Worm (Caenorhabditis elegans) whole organism, L1 larva: ENCODE measurements around the gene mrpl-1.

ENCODE experiments used
- C16A3.4 ChIP-seq: fragments of 150-350 bp; optimal IDR thresholded peaks from 2 replicates; lab custom pipeline; 2014; ENCODE audit warnings: missing biosample characterization, missing genetic modification characterization
- alr-1 ChIP-seq: fragments of 200-800 bp; sonication (Bioruptor generic); optimal IDR thresholded peaks from 2 replicates; lab custom pipeline; 2018; ENCODE audit warnings: borderline replicate concordance, mild to moderate bottlenecking, missing genetic modification characterization, missing compliant biosample characterization
- aly-2 ChIP-seq: fragments of 150-350 bp; optimal IDR thresholded peaks from 2 replicates; lab custom pipeline; 2014; ENCODE audit warnings: missing biosample characterization, missing genetic modification characterization
- ama-1 ChIP-seq: fragments of 150-350 bp; optimal IDR thresholded peaks from 2 replicates; lab custom pipeline; 2014
- blmp-1 ChIP-seq: fragments of 150-350 bp; optimal IDR thresholded peaks from 2 replicates; lab custom pipeline; 2014; ENCODE audit warnings: missing biosample characterization, missing genetic modification characterization
- dpl-1 ChIP-seq, 3 experiments: fragments of 150-350 bp in 2 of 3; sonication (generic microtip) in 1 of 3; optimal IDR thresholded peaks; 2 replicates each; lab custom pipeline; 2014 to 2017; ENCODE audit warnings: missing biosample characterization in 3 of 3, missing genetic modification characterization in 3 of 3, missing genetic modification reagents in 3 of 3
- dsc-1 ChIP-seq: sonication (generic microtip); optimal IDR thresholded peaks from 2 replicates; lab custom pipeline; 2016; ENCODE audit warnings: mild to moderate bottlenecking, missing genetic modification characterization, missing compliant biosample characterization
- efl-1 ChIP-seq, 4 experiments: fragments of 150-350 bp; optimal IDR thresholded peaks in 3 of 4; peaks in 1 of 4; 1 replicate in 1 of 4; 2 replicates in 3 of 4; lab custom pipeline; 2014; ENCODE audit warnings: missing biosample characterization in 2 of 4, missing genetic modification characterization in 2 of 4, missing genetic modification reagents in 2 of 4
- egl-27 ChIP-seq, 2 experiments: fragments of 150-350 bp in 1 of 2; sonication (generic microtip); optimal IDR thresholded peaks; 3 replicates each; lab custom pipeline; 2017 to 2018; ENCODE audit warnings: missing biosample characterization in 2 of 2, missing genetic modification characterization in 2 of 2, missing genetic modification reagents in 2 of 2
- elt-2 ChIP-seq: sonication (generic microtip); optimal IDR thresholded peaks from 2 replicates; lab custom pipeline; 2016; ENCODE audit warnings: missing genetic modification characterization, mild to moderate bottlenecking, inconsistent platforms, missing compliant biosample characterization, missing genetic modification reagents
- elt-3 ChIP-seq, 6 experiments: fragments of 150-350 bp in 1 of 6; sonication (generic microtip); optimal IDR thresholded peaks; 2 replicates each; lab custom pipeline; 2017 to 2018; ENCODE audit warnings: missing biosample characterization in 6 of 6, missing genetic modification characterization in 6 of 6, inconsistent platforms in 1 of 6
- ets-5 ChIP-seq: fragments of 200-800 bp; sonication (Bioruptor generic); IDR thresholded peaks from 2 replicates; pipeline ENCODE4 v1.3.6; 2022; ENCODE audit warnings: missing genetic modification characterization, missing compliant biosample characterization
- fkh-4 ChIP-seq: sonication (generic microtip); optimal IDR thresholded peaks from 2 replicates; lab custom pipeline; 2016; ENCODE audit warnings: missing compliant biosample characterization, missing genetic modification characterization, borderline replicate concordance
- fkh-8 ChIP-seq: sonication (generic microtip); optimal IDR thresholded peaks from 2 replicates; lab custom pipeline; 2016; ENCODE audit warnings: mild to moderate bottlenecking, missing genetic modification characterization, missing compliant biosample characterization
- fos-1 ChIP-seq: fragments of 150-350 bp; optimal IDR thresholded peaks from 2 replicates; lab custom pipeline; 2014; ENCODE audit warnings: missing biosample characterization, missing genetic modification characterization
- grh-1 ChIP-seq: fragments of 200-800 bp; sonication (Bioruptor generic); IDR thresholded peaks from 2 replicates; pipeline ENCODE4 v1.3.6; 2022; ENCODE audit warnings: missing genetic modification reagents, missing genetic modification characterization, missing compliant biosample characterization
- irx-1 ChIP-seq: sonication (generic microtip); optimal IDR thresholded peaks from 2 replicates; lab custom pipeline; 2016; ENCODE audit warnings: missing genetic modification characterization, missing compliant biosample characterization
- isw-1 ChIP-seq: fragments of 200-800 bp; sonication (Bioruptor generic); IDR thresholded peaks from 2 replicates; pipeline ENCODE4 v1.3.6; 2022; ENCODE audit warnings: missing genetic modification characterization, missing compliant biosample characterization
- jun-1 ChIP-seq: fragments of 150-350 bp; optimal IDR thresholded peaks from 2 replicates; lab custom pipeline; 2014; ENCODE audit warnings: missing biosample characterization, missing genetic modification reagents, missing genetic modification characterization
- lin-13 ChIP-seq: fragments of 150-350 bp; optimal IDR thresholded peaks from 2 replicates; lab custom pipeline; 2014; ENCODE audit warnings: missing biosample characterization, missing genetic modification reagents, missing genetic modification characterization
- lin-35 ChIP-seq, 2 experiments: fragments of 150-350 bp; optimal IDR thresholded peaks; 2 replicates each; lab custom pipeline; 2014; ENCODE audit warnings: missing biosample characterization in 2 of 2, missing genetic modification characterization in 2 of 2, missing genetic modification reagents in 2 of 2
- lir-3 ChIP-seq: sonication (generic microtip); optimal IDR thresholded peaks from 2 replicates; lab custom pipeline; 2016; ENCODE audit warnings: mild to moderate bottlenecking, missing genetic modification characterization, moderate library complexity, missing compliant biosample characterization; ENCODE audit not compliant: poor library complexity
- mep-1 ChIP-seq: fragments of 150-350 bp; optimal IDR thresholded peaks from 2 replicates; lab custom pipeline; 2014; ENCODE audit warnings: missing biosample characterization, missing genetic modification characterization
- nhr-12 ChIP-seq: sonication (generic microtip); optimal IDR thresholded peaks from 2 replicates; lab custom pipeline; 2017; ENCODE audit warnings: missing biosample characterization, missing genetic modification characterization
- nhr-19 ChIP-seq: fragments of 200-800 bp; sonication (Bioruptor generic); conservative IDR thresholded peaks from 2 replicates; pipeline ENCODE4 v1.3.6; 2022; ENCODE audit warnings: missing genetic modification characterization, missing compliant biosample characterization
- nhr-20 ChIP-seq: sonication (generic microtip); optimal IDR thresholded peaks from 2 replicates; lab custom pipeline; 2016; ENCODE audit warnings: mild to moderate bottlenecking, missing genetic modification characterization, missing compliant biosample characterization
- nhr-71 ChIP-seq: sonication (generic microtip); optimal IDR thresholded peaks from 2 replicates; lab custom pipeline; 2016; ENCODE audit warnings: mild to moderate bottlenecking, missing genetic modification characterization, moderate library complexity, missing compliant biosample characterization
- nhr-76 ChIP-seq: sonication (generic microtip); optimal IDR thresholded peaks from 2 replicates; lab custom pipeline; 2017; ENCODE audit warnings: missing biosample characterization, missing genetic modification characterization
- nhr-85 ChIP-seq: sonication (generic microtip); peaks from one replicate; lab custom pipeline; 2016; ENCODE audit warnings: missing genetic modification characterization, inconsistent platforms, missing compliant biosample characterization
- pax-3 ChIP-seq: fragments of 200-800 bp; sonication (Bioruptor generic); optimal IDR thresholded peaks from 2 replicates; lab custom pipeline; 2018; ENCODE audit warnings: mild to moderate bottlenecking, missing genetic modification characterization, moderate library complexity, missing compliant biosample characterization
- pqm-1 ChIP-seq: sonication (generic microtip); optimal IDR thresholded peaks from 3 replicates; lab custom pipeline; 2017; ENCODE audit warnings: missing biosample characterization, missing genetic modification characterization
- skn-1 ChIP-seq: fragments of 150-350 bp; optimal IDR thresholded peaks from 2 replicates; lab custom pipeline; 2014; ENCODE audit warnings: missing biosample characterization, missing genetic modification characterization
- snpc-4 ChIP-seq: fragments of 150-350 bp; optimal IDR thresholded peaks from 2 replicates; lab custom pipeline; 2014; ENCODE audit warnings: missing biosample characterization, missing genetic modification characterization
- snu-23 ChIP-seq: sonication (generic microtip); optimal IDR thresholded peaks from 2 replicates; lab custom pipeline; 2016; ENCODE audit warnings: missing genetic modification characterization, missing compliant biosample characterization
- sox-4 ChIP-seq: sonication (generic microtip); optimal IDR thresholded peaks from 2 replicates; lab custom pipeline; 2016; ENCODE audit warnings: missing genetic modification characterization, missing compliant biosample characterization
- tlp-1 ChIP-seq: fragments of 150-350 bp; optimal IDR thresholded peaks from 2 replicates; lab custom pipeline; 2014; ENCODE audit warnings: missing biosample characterization, missing genetic modification characterization
- unc-86 ChIP-seq: sonication (generic microtip); optimal IDR thresholded peaks from 2 replicates; lab custom pipeline; 2016; ENCODE audit warnings: missing genetic modification characterization, missing compliant biosample characterization
- vab-15 ChIP-seq: sonication (generic microtip); optimal IDR thresholded peaks from 2 replicates; lab custom pipeline; 2017; ENCODE audit warnings: missing genotype, mild to moderate bottlenecking, missing genetic modification characterization, missing compliant biosample characterization

mrpl-1 gene

DNA sequence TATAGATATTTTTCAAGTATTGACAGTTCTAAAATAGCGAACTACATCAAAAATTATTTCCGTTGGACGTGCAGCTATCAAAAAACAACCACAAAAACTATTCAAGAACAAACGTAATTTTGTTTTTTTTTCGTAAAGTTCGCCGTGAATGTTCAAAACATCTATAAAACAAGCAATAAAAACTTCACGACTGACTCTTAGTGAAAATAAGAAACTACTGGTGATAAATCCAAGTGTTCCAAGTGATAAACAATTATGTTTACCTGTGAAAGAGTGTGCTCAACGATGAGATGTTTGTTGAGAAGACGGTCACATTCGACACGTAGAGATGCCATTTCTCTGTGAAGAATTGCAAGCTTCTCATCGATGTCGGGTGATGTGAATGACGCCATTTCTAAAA is 13.3 kb upstream of the mrpl-1 start, which contains the start of gene C50F7.6:
TSS of gene C50F7.6 (minus strand) at position 394 of the 400 bp plus-strand sequence.
- TF ChIP-seq unc-86 (tag; lab: Kevin White, UChicago) (no peak), mep-1 (tag; lab: Kevin White, UChicago) (no peak), fkh-4 (tag; lab: Kevin White, UChicago) (no peak), sox-4 (tag; lab: Kevin White, UChicago) (no peak), alr-1 (tag; lab: Kevin White, UChicago) (no peak)

- TF ChIP-seq snpc-4: no peak
- TF ChIP-seq lin-13 (GFP tag; lab: Kevin White, UChicago): no peak
- TF ChIP-seq irx-1 (tag; lab: Kevin White, UChicago): no peak
- no peak for TF ChIP-seq fos-1
- no peak for TF ChIP-seq nhr-19 (GFP tag; lab: Robert Waterston, UW)
- TF ChIP-seq skn-1 (tag; lab: Kevin White, UChicago): no peak
- TF ChIP-seq ama-1 (lab: Kevin White, UChicago): no peak
- TF ChIP-seq C16A3.4 (tag; lab: Kevin White, UChicago): no peak
- TF ChIP-seq lin-35 (GFP tag; optimal IDR thresholded peaks at IDR 0.05; lab: Kevin White, UChicago): no peak
- TF ChIP-seq aly-2 (tag; lab: Kevin White, UChicago): no peak
- no peak for TF ChIP-seq vab-15 (tag; lab: Kevin White, UChicago)
- TF ChIP-seq dpl-1 (GFP tag; optimal IDR thresholded peaks at IDR 0.05; lab: Kevin White, UChicago): no peak
- TF ChIP-seq grh-1 (GFP tag; lab: Robert Waterston, UW): no peak
- TF ChIP-seq dsc-1 (tag; lab: Kevin White, UChicago): no peak
- no peak for TF ChIP-seq egl-27 (tag; optimal IDR thresholded peaks at IDR 0.05; lab: Kevin White, UChicago)
- TF ChIP-seq nhr-76 (tag; lab: Kevin White, UChicago): no peak
- TF ChIP-seq, all 84 proteins: peak for 0
Observed at ce11 chrIV:7717916-7718315, 8.4 kb upstream of the mrpl-1 start, which contains the start of gene F33D4.6. F33D4.6 (minus strand) TSS chrIV:7718016.

- TF ChIP-seq elt-2 (peak; percentile 41), nhr-12 (tag; lab: Kevin White, UChicago) (no peak)
Observed at ce11 chrIV:7712252-7712651, 2.8 kb upstream of the mrpl-1 start.

DNA sequence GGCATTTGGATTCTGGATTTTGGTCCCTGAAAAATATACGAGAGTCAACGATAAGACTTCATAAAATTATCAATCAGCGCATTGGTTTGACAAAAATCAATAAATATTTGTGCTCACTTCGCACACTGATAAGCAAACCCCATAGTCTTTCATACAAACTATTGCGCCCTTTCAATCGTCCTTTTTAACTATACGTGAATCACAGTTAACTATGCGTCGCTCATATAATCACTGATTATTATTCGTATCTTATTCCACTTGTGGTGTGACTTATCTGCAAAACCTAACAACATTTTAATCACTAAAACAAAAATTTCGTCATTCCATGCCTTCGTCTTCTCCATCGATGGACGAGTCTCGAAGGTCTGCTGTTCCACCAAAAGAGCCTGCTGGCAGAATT is 1.3 kb upstream of the mrpl-1 start, which contains the start of gene nhr-8:
TSS of gene nhr-8 (plus strand) at position 160 of the 400 bp plus-strand sequence.
- TF ChIP-seq elt-2: peak; percentile 95
- no peak for TF ChIP-seq efl-1 (optimal IDR thresholded peaks at IDR 0.05; lab: Kevin White, UChicago)
- TF ChIP-seq efl-1 (GFP tag; optimal IDR thresholded peaks at IDR 0.05 in 1 of 2; lab: Kevin White, UChicago): peak in 1 of 2 experiments; percentile 36
- TF ChIP-seq lir-3 (tag; lab: Kevin White, UChicago): no peak
- TF ChIP-seq pax-3: peak; percentile 4
- TF ChIP-seq jun-1: peak; percentile 43
- peak; percentile 23 for TF ChIP-seq nhr-71 (tag; lab: Kevin White, UChicago)
- TF ChIP-seq pqm-1: peak; percentile 33
- no peak for TF ChIP-seq ets-5 (GFP tag; lab: Robert Waterston, UW)
- peak in 1 of 2 experiments; percentile 47 for TF ChIP-seq lin-35 (GFP tag; optimal IDR thresholded peaks at IDR 0.05; lab: Kevin White, UChicago)
- TF ChIP-seq nhr-20: peak; percentile 5
- peak; percentile 21 for TF ChIP-seq tlp-1 (tag; lab: Kevin White, UChicago)
- no peak for TF ChIP-seq lin-13 (GFP tag; lab: Kevin White, UChicago)
- TF ChIP-seq nhr-85 (tag; lab: Kevin White, UChicago): peak; percentile 14
- no peak for TF ChIP-seq C16A3.4 (tag; lab: Kevin White, UChicago)

ce11 chrIV:7706805-7707204 is 2.7 kb downstream of the mrpl-1 start, which contains the start of gene F33D4.4:
F33D4.4 (minus strand) TSS chrIV:7706905.
- TF ChIP-seq pax-3: no peak
- no peak for TF ChIP-seq mep-1 (tag; lab: Kevin White, UChicago)
- no peak for TF ChIP-seq fkh-8 (tag; lab: Kevin White, UChicago)
- peak; percentile 49 for TF ChIP-seq blmp-1 (tag; lab: Kevin White, UChicago)
- TF ChIP-seq isw-1 (GFP tag; lab: Robert Waterston, UW): no peak
- TF ChIP-seq nhr-85 (tag; lab: Kevin White, UChicago): no peak
- TF ChIP-seq elt-3 (tag; optimal IDR thresholded peaks at IDR 0.05; lab: Kevin White, UChicago): no peak
- TF ChIP-seq dsc-1 (tag; lab: Kevin White, UChicago): peak; percentile 34
- no peak for TF ChIP-seq dpl-1 (GFP tag; optimal IDR thresholded peaks at IDR 0.05; lab: Kevin White, UChicago)
- no peak for TF ChIP-seq snu-23 (GFP tag; lab: Kevin White, UChicago)
- TF ChIP-seq, all 84 proteins: peak for 2
